Worm (Caenorhabditis elegans): ENCODE measurements around the gene grl-26.

DNA sequence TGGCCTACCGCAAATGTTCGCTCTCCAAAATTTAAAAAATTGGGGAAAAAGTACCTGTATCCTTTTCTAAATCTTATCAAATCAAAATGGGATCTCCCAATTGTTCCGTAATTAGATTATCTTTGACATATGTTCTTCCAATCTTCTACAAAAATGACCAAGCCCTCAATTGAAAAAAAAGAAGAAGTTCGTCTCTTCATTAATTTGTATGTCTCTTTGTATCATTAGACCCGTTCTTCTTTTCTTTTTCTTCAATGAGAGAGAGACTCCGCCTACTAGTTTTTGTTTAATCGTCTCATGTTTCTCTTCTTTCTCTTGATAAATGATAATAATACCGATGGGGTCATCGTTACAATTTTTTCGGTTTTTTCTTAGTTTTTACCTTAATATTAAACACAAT is 19.4 kb downstream of the grl-26 start:
- TF ChIP-seq unc-62 (GFP tag; optimal IDR thresholded peaks at IDR 0.05) (no peak), nhr-12 (tag; optimal IDR thresholded peaks at IDR 0.05) (no peak), ama-1 (optimal IDR thresholded peaks at IDR 0.05) (no peak), nhr-77 (tag; optimal IDR thresholded peaks at IDR 0.05) (no peak), fkh-10 (GFP tag; optimal IDR thresholded peaks at IDR 0.05) (no peak)
